Fruit fly (Drosophila melanogaster) whole organism, embryonic: ENCODE measurements around the gene CG6000.

Source experiments
- CG12236 ChIP-seq: fragments of 200-800 bp; sonication (Bioruptor generic); optimal IDR thresholded peaks from 2 replicates; lab custom pipeline; 2016; ENCODE audit warnings: missing biosample characterization, missing genetic modification characterization
- cwo ChIP-seq: fragments of 200-800 bp; sonication (Bioruptor generic); optimal IDR thresholded peaks from 3 replicates; lab custom pipeline; 2017; ENCODE audit warnings: missing biosample characterization, missing genetic modification characterization, mild to moderate bottlenecking, moderate library complexity, missing genetic modification reagents
- knrl ChIP-seq: fragments of 200-800 bp; sonication (Bioruptor generic); IDR thresholded peaks from 3 replicates; pipeline ENCODE4 v1.3.6; 2022; ENCODE audit warnings: missing biosample characterization, missing genetic modification characterization; ENCODE audit not compliant: partially characterized antibody
- nerfin-1 ChIP-seq: fragments of 200-800 bp; sonication (Bioruptor generic); optimal IDR thresholded peaks from 3 replicates; lab custom pipeline; 2019; ENCODE audit warnings: missing biosample characterization, mild to moderate bottlenecking, missing genetic modification characterization, moderate library complexity

DNA sequence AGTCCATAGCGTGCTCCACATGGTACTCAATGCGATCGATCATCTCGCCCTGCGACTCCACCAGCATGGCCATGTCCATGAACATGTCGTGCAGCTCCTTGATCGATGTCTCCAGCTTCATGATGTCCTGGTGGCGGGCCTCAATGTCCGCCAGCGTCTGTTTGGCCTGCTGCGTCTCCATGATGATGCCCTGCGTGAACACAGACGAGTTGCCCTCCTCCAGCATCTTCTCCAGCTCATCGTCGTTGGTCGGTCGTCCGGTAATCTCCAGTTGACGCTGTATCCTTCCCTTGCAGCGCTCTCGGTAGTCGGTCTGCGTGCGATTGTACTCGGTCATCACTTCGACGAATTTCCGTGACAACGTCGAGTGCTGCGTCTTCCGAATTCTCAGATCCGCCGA lies 49.5 kb downstream of the CG6000 start:
- no peak for TF ChIP-seq knrl (GFP tag; lab: Robert Waterston, UW)
- no peak for TF ChIP-seq nerfin-1
- no peak for TF ChIP-seq cwo (GFP tag; lab: Kevin White, UChicago)
- TF ChIP-seq CG12236: no peak
